Fruit fly (Drosophila melanogaster) whole organism, embryonic: ENCODE results near the gene sqh.
A peak's percentile ranks its signal among the peaks of the same experiment; 100 is the strongest.

Experiments
- Aef1 ChIP-seq: fragments of 200-800 bp; sonication (Bioruptor generic); IDR thresholded peaks from 3 replicates; pipeline ENCODE4 v1.3.6; 2022; ENCODE audit warnings: missing biosample characterization, missing genetic modification characterization
- Bdp1 ChIP-seq: fragments of 200-800 bp; sonication (Bioruptor generic); optimal IDR thresholded peaks from 3 replicates; lab custom pipeline; 2016; ENCODE audit warnings: missing biosample characterization, missing genetic modification characterization
- BtbVII ChIP-seq: fragments of 200-800 bp; sonication (Bioruptor generic); optimal IDR thresholded peaks from 3 replicates; lab custom pipeline; 2017; ENCODE audit warnings: missing biosample characterization, mild to moderate bottlenecking, missing genetic modification characterization
- C15 ChIP-seq: fragments of 200-800 bp; sonication (Bioruptor generic); IDR thresholded peaks from 3 replicates; pipeline ENCODE4 v1.3.6; 2022; ENCODE audit warnings: missing biosample characterization, missing genetic modification characterization
- CG10462 ChIP-seq: fragments of 200-800 bp; sonication (Bioruptor generic); optimal IDR thresholded peaks from 2 replicates; lab custom pipeline; 2016; ENCODE audit warnings: missing biosample characterization, missing genetic modification characterization
- CG11085 ChIP-seq: fragments of 200-800 bp; sonication (Bioruptor generic); IDR thresholded peaks from 2 replicates; pipeline ENCODE4 v1.3.6; 2022; ENCODE audit warnings: missing biosample characterization, missing genetic modification characterization
- CG11560 ChIP-seq: fragments of 200-800 bp; sonication (Bioruptor generic); IDR thresholded peaks from 3 replicates; pipeline ENCODE4 v1.3.6; 2022; ENCODE audit warnings: missing biosample characterization, missing genetic modification characterization
- CG13123 ChIP-seq: fragments of 200-800 bp; sonication (Bioruptor generic); optimal IDR thresholded peaks from 2 replicates; lab custom pipeline; 2016; ENCODE audit warnings: missing biosample characterization, missing genetic modification characterization
- CG13296 ChIP-seq: fragments of 200-800 bp; sonication (Bioruptor generic); optimal IDR thresholded peaks from 3 replicates; lab custom pipeline; 2018; ENCODE audit warnings: missing biosample characterization, mild to moderate bottlenecking, missing genetic modification characterization
- CG15073 ChIP-seq: fragments of 200-800 bp; sonication (Bioruptor generic); optimal IDR thresholded peaks from 2 replicates; lab custom pipeline; 2016; ENCODE audit warnings: missing biosample characterization, missing genetic modification characterization
- CG15514 ChIP-seq: fragments of 200-800 bp; sonication (Bioruptor generic); optimal IDR thresholded peaks from 3 replicates; lab custom pipeline; 2017; ENCODE audit warnings: missing biosample characterization, missing genetic modification characterization, mild to moderate bottlenecking, moderate library complexity, missing genetic modification reagents
- CG16813 ChIP-seq: fragments of 200-800 bp; sonication (Bioruptor generic); IDR thresholded peaks from 3 replicates; pipeline ENCODE4 v1.3.6; 2022; ENCODE audit warnings: missing biosample characterization, missing genetic modification characterization; ENCODE audit not compliant: partially characterized antibody
- CG1832 ChIP-seq: fragments of 200-800 bp; sonication (Bioruptor generic); optimal IDR thresholded peaks from 2 replicates; lab custom pipeline; 2017; ENCODE audit warnings: missing biosample characterization, mild to moderate bottlenecking, missing genetic modification characterization, inconsistent platforms
- CG30431 ChIP-seq: fragments of 200-800 bp; sonication (Bioruptor generic); optimal IDR thresholded peaks from 2 replicates; lab custom pipeline; 2017; ENCODE audit warnings: missing biosample characterization, missing genetic modification characterization
- CG3281 ChIP-seq: fragments of 200-800 bp; sonication (Bioruptor generic); optimal IDR thresholded peaks from 3 replicates; lab custom pipeline; 2017; ENCODE audit warnings: missing biosample characterization, mild to moderate bottlenecking, missing genetic modification characterization
- CG5180 ChIP-seq: fragments of 200-800 bp; sonication (Bioruptor generic); optimal IDR thresholded peaks from 3 replicates; lab custom pipeline; 2017; ENCODE audit warnings: missing biosample characterization, missing genetic modification characterization, mild to moderate bottlenecking, moderate library complexity, missing genetic modification reagents
- CG8281 ChIP-seq: fragments of 200-800 bp; sonication (Bioruptor generic); optimal IDR thresholded peaks from 2 replicates; lab custom pipeline; 2018; ENCODE audit warnings: missing biosample characterization, mild to moderate bottlenecking, missing genetic modification characterization, moderate library complexity
- CG8765 ChIP-seq: fragments of 200-800 bp; sonication (Bioruptor generic); IDR thresholded peaks from 2 replicates; pipeline ENCODE4 v1.3.6; 2022; ENCODE audit warnings: missing biosample characterization, missing genetic modification characterization
- CTCF ChIP-seq: fragments of 200-800 bp; sonication (Bioruptor generic); optimal IDR thresholded peaks from 2 replicates; lab custom pipeline; 2017; ENCODE audit warnings: missing biosample characterization, mild to moderate bottlenecking, missing genetic modification characterization, moderate library complexity
- Camta ChIP-seq: fragments of 200-800 bp; sonication (Bioruptor generic); optimal IDR thresholded peaks from 2 replicates; lab custom pipeline; 2016; ENCODE audit warnings: missing biosample characterization, missing genetic modification characterization
- Dip3 ChIP-seq: fragments of 200-800 bp; sonication (Bioruptor generic); optimal IDR thresholded peaks from 3 replicates; lab custom pipeline; 2016; ENCODE audit warnings: missing biosample characterization, missing genetic modification characterization
- E2f1 ChIP-seq: fragments of 200-800 bp; sonication (Bioruptor generic); IDR thresholded peaks from 2 replicates; pipeline ENCODE4 v1.3.6; 2022; ENCODE audit warnings: missing biosample characterization, missing genetic modification characterization
- Fer1 ChIP-seq: fragments of 200-800 bp; sonication (Bioruptor generic); optimal IDR thresholded peaks from 2 replicates; lab custom pipeline; 2017; ENCODE audit warnings: missing biosample characterization, mild to moderate bottlenecking, missing genetic modification characterization
- H2.0 ChIP-seq: fragments of 200-800 bp; sonication (Bioruptor generic); IDR thresholded peaks from 2 replicates; pipeline ENCODE4 v1.3.6; 2022; ENCODE audit warnings: missing biosample characterization, missing genetic modification characterization
- HLH3B ChIP-seq: fragments of 200-800 bp; sonication (Bioruptor generic); IDR thresholded peaks from 2 replicates; pipeline ENCODE4 v1.3.6; 2022; ENCODE audit warnings: missing biosample characterization, missing genetic modification characterization
- Hr3 ChIP-seq: fragments of 200-800 bp; sonication (Bioruptor generic); optimal IDR thresholded peaks from 3 replicates; lab custom pipeline; 2016; ENCODE audit warnings: missing biosample characterization, missing genetic modification characterization
- Mad ChIP-seq: fragments of 200-800 bp; sonication (Bioruptor generic); optimal IDR thresholded peaks from 2 replicates; lab custom pipeline; 2016; ENCODE audit warnings: missing biosample characterization, missing genetic modification characterization
- Ravus ChIP-seq: fragments of 200-800 bp; sonication (Bioruptor generic); IDR thresholded peaks from 2 replicates; pipeline ENCODE4 v1.3.6; 2022; ENCODE audit warnings: missing biosample characterization, missing genetic modification characterization
- Sin3A ChIP-seq: fragments of >200 bp; optimal IDR thresholded peaks from 2 replicates; lab custom pipeline; 2018
- Xrp1 ChIP-seq: fragments of 200-800 bp; sonication (Bioruptor generic); IDR thresholded peaks from 2 replicates; pipeline ENCODE4 v1.3.6; 2022; ENCODE audit warnings: missing biosample characterization, missing genetic modification characterization
- ap ChIP-seq: fragments of 200-800 bp; sonication (Bioruptor generic); IDR thresholded peaks from 2 replicates; pipeline ENCODE4 v1.3.6; 2022; ENCODE audit warnings: missing biosample characterization, missing genetic modification characterization
- br ChIP-seq: fragments of >200 bp; optimal IDR thresholded peaks from 2 replicates; lab custom pipeline; 2017
- cwo ChIP-seq: fragments of 200-800 bp; sonication (Bioruptor generic); optimal IDR thresholded peaks from 3 replicates; lab custom pipeline; 2017; ENCODE audit warnings: missing biosample characterization, missing genetic modification characterization, mild to moderate bottlenecking, moderate library complexity, missing genetic modification reagents
- disco-r ChIP-seq: fragments of 200-800 bp; sonication (Bioruptor generic); optimal IDR thresholded peaks from 2 replicates; lab custom pipeline; 2016; ENCODE audit warnings: missing biosample characterization, missing genetic modification characterization
- exex ChIP-seq: fragments of 200-800 bp; sonication (Bioruptor generic); optimal IDR thresholded peaks from 4 replicates; lab custom pipeline; 2018; ENCODE audit warnings: missing biosample characterization, mild to moderate bottlenecking, missing genetic modification characterization, moderate library complexity
- gro ChIP-seq: fragments of 200-800 bp; sonication (Bioruptor generic); optimal IDR thresholded peaks from 2 replicates; lab custom pipeline; 2016; ENCODE audit warnings: missing biosample characterization, missing genetic modification characterization
- insv ChIP-seq, 2 experiments: fragments of 200-800 bp; sonication (Bioruptor generic); optimal IDR thresholded peaks; 3 replicates each; lab custom pipeline; 2016 to 2018; ENCODE audit warnings: missing biosample characterization in 2 of 2, missing genetic modification characterization in 2 of 2
- lbe ChIP-seq: fragments of 200-800 bp; sonication (Bioruptor generic); optimal IDR thresholded peaks from 2 replicates; lab custom pipeline; 2016; ENCODE audit warnings: missing biosample characterization, mild to moderate bottlenecking, missing genetic modification characterization
- mam ChIP-seq: fragments of 200-800 bp; sonication (Bioruptor generic); optimal IDR thresholded peaks from 3 replicates; lab custom pipeline; 2016; ENCODE audit warnings: missing biosample characterization, missing genetic modification characterization
- pfk ChIP-seq: fragments of 200-800 bp; sonication (Bioruptor generic); optimal IDR thresholded peaks from 2 replicates; lab custom pipeline; 2018; ENCODE audit warnings: missing biosample characterization, mild to moderate bottlenecking, missing genetic modification characterization, moderate library complexity
- pzg ChIP-seq: fragments of 200-800 bp; sonication (Bioruptor generic); optimal IDR thresholded peaks from 3 replicates; lab custom pipeline; 2018; ENCODE audit warnings: missing biosample characterization, mild to moderate bottlenecking, missing genetic modification characterization, moderate library complexity
- run ChIP-seq: fragments of 200-800 bp; sonication (Bioruptor generic); optimal IDR thresholded peaks from 3 replicates; lab custom pipeline; 2018; ENCODE audit warnings: missing biosample characterization, mild to moderate bottlenecking, missing genetic modification characterization
- sens-2 ChIP-seq: fragments of 200-800 bp; sonication (Bioruptor generic); IDR thresholded peaks from 2 replicates; pipeline ENCODE4 v1.3.6; 2022; ENCODE audit warnings: missing biosample characterization, missing genetic modification characterization
- sug ChIP-seq: fragments of 200-800 bp; optimal IDR thresholded peaks from 2 replicates; lab custom pipeline; 2019; ENCODE audit warnings: missing biosample characterization, mild to moderate bottlenecking, missing genetic modification characterization, moderate library complexity
- z ChIP-seq: fragments of 200-800 bp; sonication (Bioruptor generic); IDR thresholded peaks from 3 replicates; pipeline ENCODE4 v1.3.6; 2022; ENCODE audit warnings: missing biosample characterization, missing genetic modification characterization
- zen ChIP-seq: fragments of 200-800 bp; sonication (Bioruptor generic); optimal IDR thresholded peaks from 3 replicates; lab custom pipeline; 2018; ENCODE audit warnings: missing biosample characterization, mild to moderate bottlenecking, missing genetic modification characterization, moderate library complexity

Gene sqh

DNA sequence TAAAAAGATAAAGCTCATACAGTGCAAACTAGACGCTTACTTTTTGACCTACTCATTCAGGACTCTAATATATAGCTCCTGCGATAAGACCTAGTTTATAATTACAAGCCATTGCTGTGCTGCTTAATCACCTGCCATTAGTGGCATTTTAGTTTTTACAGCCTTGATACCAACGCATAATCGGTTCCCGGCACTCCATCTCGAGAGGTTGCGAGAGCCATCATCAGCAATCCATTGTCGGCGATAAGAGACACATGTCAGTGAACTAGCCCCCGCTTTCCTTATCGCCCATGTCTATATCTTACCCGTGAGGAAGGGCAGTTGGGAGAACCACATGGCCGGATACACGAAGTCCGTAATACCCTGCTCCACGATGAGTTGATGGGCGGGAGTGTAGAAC lies 23.5 kb downstream of the sqh start:
- TF ChIP-seq gro (GFP tag; lab: Kevin White, UChicago) (peak; percentile 14), exex (tag; lab: Kevin White, UChicago) (peak; percentile 98), disco-r (GFP tag; lab: Kevin White, UChicago) (no peak)

DNA sequence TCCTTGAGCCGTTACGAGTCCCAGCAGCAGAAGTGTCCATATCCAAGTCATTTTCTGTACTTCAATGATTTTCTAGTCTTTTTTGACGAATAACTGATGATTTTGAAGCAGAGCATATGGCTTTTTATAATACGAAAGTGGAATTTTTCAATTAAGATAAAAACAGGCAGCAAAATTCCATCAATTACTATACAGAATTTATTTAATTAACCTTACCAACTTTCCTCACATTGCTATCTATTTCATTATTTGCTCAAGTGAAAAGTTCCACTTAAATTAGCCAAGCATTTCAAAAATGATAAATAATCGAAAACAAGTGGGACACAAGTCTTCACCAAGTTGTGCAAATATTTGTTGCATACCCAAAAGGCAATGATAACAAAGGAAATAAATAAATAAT lies 25.1 kb downstream of the sqh start, which contains the start of gene CG43090:
TSS of gene CG43090 (minus strand) at position 101 of the 400 bp plus-strand sequence.
- TF ChIP-seq z (GFP tag; lab: Robert Waterston, UW) = no peak
- no peak for TF ChIP-seq Fer1 (GFP tag; lab: Kevin White, UChicago)
- TF ChIP-seq mam (GFP tag; lab: Kevin White, UChicago) = no peak
- TF ChIP-seq CG16813 (GFP tag; lab: Robert Waterston, UW) = no peak
- no peak for TF ChIP-seq CG15073
- TF ChIP-seq sens-2 = no peak
- TF ChIP-seq CG30431 (GFP tag; lab: Kevin White, UChicago) = no peak
- no peak for TF ChIP-seq CG8765 (GFP tag; lab: Robert Waterston, UW)
- TF ChIP-seq CG11085 (GFP tag; lab: Robert Waterston, UW) = no peak
- no peak for TF ChIP-seq Sin3A
- no peak for TF ChIP-seq H2.0

DNA sequence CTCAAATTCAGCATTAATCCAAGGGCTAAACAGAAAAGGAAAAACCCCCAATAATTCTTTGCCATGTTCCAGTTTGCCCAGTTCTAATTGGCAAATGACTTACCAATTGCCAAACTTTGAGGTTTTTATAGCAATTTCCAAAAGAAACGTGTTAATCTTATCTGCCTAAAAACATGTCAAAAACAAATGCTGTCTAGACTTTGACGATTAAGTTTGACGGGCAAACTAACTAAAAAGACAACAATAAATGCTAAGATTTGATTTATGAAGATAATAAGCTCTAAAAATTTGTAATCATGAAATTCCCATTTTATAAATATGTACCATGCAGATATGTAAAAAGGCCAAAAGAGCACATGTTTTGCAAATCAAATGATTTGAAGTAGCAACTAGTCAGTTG lies 26.4 kb downstream of the sqh start, which contains the start of gene CG32751:
TSS of gene CG32751 (minus strand) at position 101 of the 400 bp plus-strand sequence.
- TF ChIP-seq BtbVII (GFP tag; lab: Kevin White, UChicago) (no peak), CG11560 (tag; lab: Robert Waterston, UW) (no peak), insv (GFP tag; optimal IDR thresholded peaks at IDR 0.05; lab: Kevin White, UChicago) (no peak), CG5180 (no peak), CG8281 (tag; lab: Kevin White, UChicago) (no peak), sug (tag; lab: Kevin White, UChicago) (no peak), Hr3 (GFP tag; lab: Kevin White, UChicago) (no peak), Bdp1 (GFP tag; lab: Kevin White, UChicago) (no peak), C15 (GFP tag; lab: Robert Waterston, UW) (no peak), CG3281 (GFP tag; lab: Kevin White, UChicago) (no peak)

DNA sequence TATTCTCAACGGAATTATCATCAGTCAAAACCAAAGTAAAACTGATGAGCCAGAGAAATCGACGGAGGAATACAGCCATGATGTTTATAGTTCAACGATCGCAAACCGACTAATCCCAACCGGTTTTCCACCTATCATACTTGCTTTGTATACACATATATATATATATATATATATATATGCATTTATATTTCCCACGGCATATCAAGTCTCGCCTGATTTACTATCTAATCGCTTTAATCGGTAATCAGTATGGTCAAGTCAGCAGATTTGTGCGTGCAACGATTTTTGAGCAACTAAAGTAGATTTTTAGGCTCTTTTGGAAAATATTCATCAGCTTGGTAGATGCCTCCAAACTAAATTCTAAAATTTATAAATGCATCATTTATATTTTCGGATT lies 28.6 kb downstream of the sqh start, which contains the start of gene CG32750:
TSS of gene CG32750 (minus strand) at position 101 of the 400 bp plus-strand sequence.
- peak; percentile 22 for TF ChIP-seq cwo
- TF ChIP-seq Ravus (GFP tag; lab: Robert Waterston, UW) = no peak
- TF ChIP-seq Xrp1 (GFP tag; lab: Robert Waterston, UW) = no peak
- peak; percentile 16 for TF ChIP-seq exex (tag; lab: Kevin White, UChicago)
- no peak for TF ChIP-seq HLH3B (GFP tag; lab: Robert Waterston, UW)
- TF ChIP-seq br (lab: Kevin White, UChicago) = no peak
- TF ChIP-seq Aef1 (GFP tag; lab: Robert Waterston, UW) = no peak
- no peak for TF ChIP-seq pfk (GFP tag; lab: Kevin White, UChicago)

DNA sequence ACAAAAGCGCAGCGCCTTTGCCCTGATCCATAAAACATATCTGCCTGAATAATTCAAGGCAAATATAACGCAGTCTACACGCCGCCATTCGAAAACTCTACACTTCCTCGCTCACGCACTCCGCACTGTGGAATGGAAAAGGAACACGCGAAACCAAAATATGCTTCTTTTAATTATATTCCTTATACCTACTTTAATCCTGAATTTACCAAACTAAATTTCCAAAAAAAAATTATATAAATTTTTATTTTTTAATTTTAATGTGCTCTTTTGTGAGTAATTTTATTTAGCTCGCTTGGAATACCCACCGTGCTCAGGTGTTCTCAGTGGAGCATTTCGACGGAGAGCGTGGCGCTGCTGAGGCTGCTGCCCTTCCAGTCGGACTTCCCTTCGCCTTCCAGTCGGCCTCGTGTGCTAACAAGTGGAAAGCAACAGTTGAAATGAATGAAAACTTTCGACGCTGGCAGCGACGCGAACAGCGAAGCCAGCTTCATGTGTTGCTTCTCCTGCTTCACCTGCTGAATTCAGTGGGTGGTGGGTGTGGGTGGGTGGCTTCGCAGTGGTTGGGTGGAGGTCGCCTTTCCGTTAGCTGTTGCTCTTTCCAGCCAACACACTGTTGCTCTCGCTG lies 31.6 kb downstream of the sqh start:
- TF ChIP-seq zen (tag; lab: Kevin White, UChicago) (peak; percentile 2), run (tag; lab: Kevin White, UChicago) (peak; percentile 66), lbe (GFP tag; lab: Kevin White, UChicago) (no peak), CG13123 (GFP tag; lab: Kevin White, UChicago) (peak; percentile 25), Mad (no peak), CG10462 (GFP tag; lab: Kevin White, UChicago) (peak; percentile 22), CG11560 (tag; lab: Robert Waterston, UW) (peak; percentile 60), CG15514 (GFP tag; lab: Kevin White, UChicago) (peak; percentile 78), E2f1 (GFP tag; lab: Robert Waterston, UW) (peak; percentile 88), CG1832 (no peak), CG13296 (GFP tag; lab: Kevin White, UChicago) (peak; percentile 83), pzg (no peak), CTCF (GFP tag; lab: Kevin White, UChicago) (no peak), ap (GFP tag; lab: Robert Waterston, UW) (peak; percentile 63), Dip3 (GFP tag; lab: Kevin White, UChicago) (peak; percentile 9), Camta (GFP tag; lab: Kevin White, UChicago) (no peak), HLH3B (GFP tag; lab: Robert Waterston, UW) (peak; percentile 91)
